Worm (Caenorhabditis elegans) whole organism, L4/young adult: Measurements from ENCODE around the gene eor-2.

ENCODE experiments used
- W03F9.2 ChIP-seq: fragments of 150-350 bp; optimal IDR thresholded peaks from 2 replicates; lab custom pipeline; 2014; ENCODE audit warnings: missing biosample characterization, missing genetic modification characterization
- dao-5 ChIP-seq: sonication (generic microtip); optimal IDR thresholded peaks from 2 replicates; lab custom pipeline; 2016; ENCODE audit warnings: missing genotype, missing genetic modification characterization, moderate library complexity, missing compliant biosample characterization

DNA sequence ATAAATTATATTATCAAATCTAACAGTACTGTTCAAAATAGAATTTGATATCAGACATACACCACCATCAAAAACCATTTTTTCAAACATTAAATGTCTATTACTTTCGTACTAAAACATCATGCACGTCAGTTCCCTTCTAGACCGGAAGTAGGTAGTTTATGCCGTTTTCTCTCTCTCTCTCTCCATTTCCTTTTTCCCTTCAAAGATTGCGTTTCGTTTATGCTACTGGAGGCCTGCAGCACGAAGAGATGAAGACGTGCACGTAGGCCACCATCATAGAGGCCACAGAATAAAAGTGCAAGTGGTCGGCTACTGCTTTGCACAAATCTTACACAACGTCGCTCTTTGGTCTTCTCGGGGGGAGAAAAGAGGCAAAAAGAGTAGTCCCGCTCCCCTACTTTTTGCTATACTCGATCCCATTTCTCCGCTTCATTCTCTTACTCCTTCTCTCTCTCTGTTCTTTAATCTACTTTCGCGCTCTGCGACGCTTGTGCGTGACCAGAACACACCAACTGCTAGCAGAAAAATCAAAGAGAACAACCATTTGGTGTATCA is 41.3 kb upstream of the eor-2 start:
- TF ChIP-seq W03F9.2 (no peak), dao-5 (tag; lab: Kevin White, UChicago) (no peak)
